Worm (Caenorhabditis elegans): ENCODE data around the gene T28D9.4.

DNA sequence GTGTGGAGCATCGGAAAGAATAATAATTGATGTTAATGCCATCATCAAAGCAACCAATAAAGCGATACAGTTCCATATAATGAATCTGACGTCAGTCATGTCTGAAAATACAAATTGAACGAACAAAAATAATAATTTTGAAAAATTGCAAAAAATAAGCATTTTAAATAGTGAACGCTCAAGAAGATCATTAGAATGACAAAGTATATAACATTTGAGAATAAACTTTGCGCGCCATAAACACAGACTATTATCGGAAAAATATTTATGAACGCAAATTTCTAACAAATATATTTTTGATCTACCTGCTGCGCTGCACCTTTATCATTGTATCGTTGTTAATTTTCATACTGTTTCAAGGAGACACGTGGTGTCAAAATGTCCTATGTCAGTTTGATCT lies 24.7 kb downstream of the T28D9.4 start, which contains the start of gene R05G9.3:
- TF ChIP-seq nhr-76 (tag; optimal IDR thresholded peaks at IDR 0.05) (no peak), pha-4 (tag; optimal IDR thresholded peaks at IDR 0.05) (no peak), lin-15B (tag; optimal IDR thresholded peaks at IDR 0.05) (no peak), elt-2 (tag; optimal IDR thresholded peaks at IDR 0.05) (no peak), nhr-43 (tag; optimal IDR thresholded peaks at IDR 0.05; ENCODE audit: poor library complexity, severe bottlenecking) (no peak), nhr-25 (tag; optimal IDR thresholded peaks at IDR 0.05) (no peak), unc-62 (GFP tag; optimal IDR thresholded peaks at IDR 0.05) (no peak), egl-27 (tag; optimal IDR thresholded peaks at IDR 0.05) (no peak), fkh-2 (tag; optimal IDR thresholded peaks at IDR 0.05) (no peak)
